Worm (Caenorhabditis elegans) whole organism, mixed stage, embryonic: ENCODE measurements around the gene F08G2.7.

Experiments
- lsy-2 ChIP-seq: fragments of 150-350 bp; optimal IDR thresholded peaks from 2 replicates; lab custom pipeline; 2014; ENCODE audit warnings: missing biosample characterization, missing genetic modification characterization
- nhr-237 ChIP-seq: fragments of 150-350 bp; optimal IDR thresholded peaks from 2 replicates; lab custom pipeline; 2014; ENCODE audit warnings: missing biosample characterization, missing genetic modification characterization

- TF ChIP-seq nhr-237 (tag; lab: Kevin White, UChicago) = peak; percentile 59
- TF ChIP-seq lsy-2 = peak; percentile 77
These were observed 6.4 kb downstream of the F08G2.7 start for ce11 chrII:13834380-13835194.
